Fruit fly (Drosophila melanogaster) whole organism, embryonic: ENCODE measurements around the gene CG7006.

Experiments used
- Atf-2 ChIP-seq: fragments of 200-800 bp; sonication (Bioruptor generic); optimal IDR thresholded peaks from 2 replicates; lab custom pipeline; 2016; ENCODE audit warnings: missing biosample characterization, missing genetic modification characterization
- Bdp1 ChIP-seq: fragments of 200-800 bp; sonication (Bioruptor generic); optimal IDR thresholded peaks from 3 replicates; lab custom pipeline; 2016; ENCODE audit warnings: missing biosample characterization, missing genetic modification characterization
- CG10431 ChIP-seq: fragments of 200-800 bp; sonication (Bioruptor generic); optimal IDR thresholded peaks from 3 replicates; lab custom pipeline; 2018; ENCODE audit warnings: missing biosample characterization, mild to moderate bottlenecking, missing genetic modification characterization
- CG12155 ChIP-seq: fragments of 200-800 bp; sonication (Bioruptor generic); optimal IDR thresholded peaks from 3 replicates; lab custom pipeline; 2016; ENCODE audit warnings: missing biosample characterization, missing genetic modification characterization
- CG12219 ChIP-seq: fragments of 200-800 bp; sonication (Bioruptor generic); optimal IDR thresholded peaks from 3 replicates; lab custom pipeline; 2018; ENCODE audit warnings: missing biosample characterization, mild to moderate bottlenecking, missing genetic modification characterization
- CG13287 ChIP-seq: fragments of 200-800 bp; sonication (Bioruptor generic); IDR thresholded peaks from 2 replicates; pipeline ENCODE4 v1.3.6; 2022; ENCODE audit warnings: missing biosample characterization, missing genetic modification characterization; ENCODE audit not compliant: partially characterized antibody
- CG13775 ChIP-seq: fragments of 200-800 bp; sonication (Bioruptor generic); optimal IDR thresholded peaks from 3 replicates; lab custom pipeline; 2017; ENCODE audit warnings: missing biosample characterization, mild to moderate bottlenecking, missing genetic modification characterization
- CG14050 ChIP-seq: fragments of 200-800 bp; sonication (Bioruptor generic); IDR thresholded peaks from 3 replicates; pipeline ENCODE4 v1.3.6; 2022; ENCODE audit warnings: missing biosample characterization, missing genetic modification characterization
- CG17802 ChIP-seq: fragments of 200-800 bp; sonication (Bioruptor generic); optimal IDR thresholded peaks from 2 replicates; lab custom pipeline; 2018; ENCODE audit warnings: missing biosample characterization, mild to moderate bottlenecking, missing genetic modification characterization, moderate library complexity
- CG17912 ChIP-seq: fragments of 200-800 bp; sonication (Bioruptor generic); optimal IDR thresholded peaks from 2 replicates; lab custom pipeline; 2018; ENCODE audit warnings: missing biosample characterization, mild to moderate bottlenecking, missing genetic modification characterization
- CG1832 ChIP-seq: fragments of 200-800 bp; sonication (Bioruptor generic); optimal IDR thresholded peaks from 2 replicates; lab custom pipeline; 2017; ENCODE audit warnings: missing biosample characterization, mild to moderate bottlenecking, missing genetic modification characterization, inconsistent platforms
- CG18476 ChIP-seq: fragments of 200-800 bp; sonication (Bioruptor generic); optimal IDR thresholded peaks from 2 replicates; lab custom pipeline; 2016; ENCODE audit warnings: missing biosample characterization, mild to moderate bottlenecking, missing genetic modification characterization
- CG2120 ChIP-seq: fragments of 200-800 bp; sonication (Bioruptor generic); optimal IDR thresholded peaks from 3 replicates; lab custom pipeline; 2016; ENCODE audit warnings: missing biosample characterization, missing genetic modification characterization
- CG2678 ChIP-seq: fragments of 200-800 bp; sonication (Bioruptor generic); optimal IDR thresholded peaks from 3 replicates; lab custom pipeline; 2019; ENCODE audit warnings: missing biosample characterization, mild to moderate bottlenecking, missing genetic modification characterization, moderate library complexity
- CG3065 ChIP-seq: fragments of 200-800 bp; sonication (Bioruptor generic); optimal IDR thresholded peaks from 2 replicates; lab custom pipeline; 2016; ENCODE audit warnings: missing biosample characterization, missing genetic modification characterization
- CG3281 ChIP-seq: fragments of 200-800 bp; sonication (Bioruptor generic); optimal IDR thresholded peaks from 3 replicates; lab custom pipeline; 2017; ENCODE audit warnings: missing biosample characterization, mild to moderate bottlenecking, missing genetic modification characterization
- CG34224 ChIP-seq: fragments of 200-800 bp; sonication (Bioruptor generic); IDR thresholded peaks from 3 replicates; pipeline ENCODE4 v1.3.6; 2022; ENCODE audit warnings: missing biosample characterization, missing genetic modification characterization; ENCODE audit not compliant: partially characterized antibody
- CG43689 ChIP-seq: fragments of 200-800 bp; sonication (Bioruptor generic); IDR thresholded peaks from 2 replicates; pipeline ENCODE4 v1.3.6; 2022; ENCODE audit warnings: missing biosample characterization, missing genetic modification characterization
- CG8290 ChIP-seq, 3 experiments: fragments of 200-800 bp; sonication (Bioruptor generic); optimal IDR thresholded peaks; 2 replicates each; lab custom pipeline; 2016 to 2019; ENCODE audit warnings: missing biosample characterization in 3 of 3, missing genetic modification characterization in 3 of 3, mild to moderate bottlenecking in 2 of 3, moderate library complexity in 1 of 3
- CG9609 ChIP-seq: fragments of 200-800 bp; sonication (Bioruptor generic); optimal IDR thresholded peaks from 3 replicates; lab custom pipeline; 2016; ENCODE audit warnings: missing biosample characterization, missing genetic modification characterization
- Camta ChIP-seq: fragments of 200-800 bp; sonication (Bioruptor generic); optimal IDR thresholded peaks from 2 replicates; lab custom pipeline; 2016; ENCODE audit warnings: missing biosample characterization, missing genetic modification characterization
- D19A ChIP-seq: fragments of 200-800 bp; optimal IDR thresholded peaks from 3 replicates; lab custom pipeline; 2019; ENCODE audit warnings: missing biosample characterization, mild to moderate bottlenecking, missing genetic modification characterization, moderate library complexity
- Dbx ChIP-seq: fragments of 200-800 bp; sonication (Bioruptor generic); IDR thresholded peaks from 3 replicates; pipeline ENCODE4 v1.3.6; 2022; ENCODE audit warnings: missing biosample characterization, missing genetic modification characterization
- Doc2 ChIP-seq: fragments of 200-800 bp; sonication (Bioruptor generic); IDR thresholded peaks from 2 replicates; pipeline ENCODE4 v1.3.6; 2022; ENCODE audit warnings: missing biosample characterization, missing genetic modification characterization
- H2.0 ChIP-seq: fragments of 200-800 bp; sonication (Bioruptor generic); IDR thresholded peaks from 2 replicates; pipeline ENCODE4 v1.3.6; 2022; ENCODE audit warnings: missing biosample characterization, missing genetic modification characterization
- Hmx ChIP-seq: fragments of 200-800 bp; sonication (Bioruptor generic); optimal IDR thresholded peaks from 2 replicates; lab custom pipeline; 2016; ENCODE audit warnings: missing biosample characterization, missing genetic modification characterization
- Hr3 ChIP-seq: fragments of 200-800 bp; sonication (Bioruptor generic); optimal IDR thresholded peaks from 3 replicates; lab custom pipeline; 2016; ENCODE audit warnings: missing biosample characterization, missing genetic modification characterization
- Hr51 ChIP-seq, 2 experiments: fragments of 200-800 bp; sonication (Bioruptor generic); optimal IDR thresholded peaks; 2 replicates in 1 of 2; 3 replicates in 1 of 2; lab custom pipeline; 2016 to 2018; ENCODE audit warnings: missing biosample characterization in 2 of 2, missing genetic modification characterization in 2 of 2, mild to moderate bottlenecking in 1 of 2, moderate library complexity in 1 of 2
- Kr ChIP-seq: fragments of 200-800 bp; sonication (Bioruptor generic); optimal IDR thresholded peaks from 2 replicates; lab custom pipeline; 2017; ENCODE audit warnings: missing biosample characterization, mild to moderate bottlenecking, missing genetic modification characterization
- Lpt ChIP-seq: fragments of >200 bp; optimal IDR thresholded peaks from 2 replicates; lab custom pipeline; 2018; ENCODE audit warnings: missing biosample characterization, missing genetic modification characterization
- Oli ChIP-seq: fragments of 200-800 bp; sonication (Bioruptor generic); optimal IDR thresholded peaks from 2 replicates; lab custom pipeline; 2018; ENCODE audit warnings: missing biosample characterization, mild to moderate bottlenecking, missing genetic modification characterization, moderate library complexity
- Rx ChIP-seq: fragments of 200-800 bp; sonication (Bioruptor generic); IDR thresholded peaks from 2 replicates; pipeline ENCODE4 v1.3.6; 2022; ENCODE audit warnings: missing biosample characterization, missing genetic modification characterization
- Stat92E ChIP-seq, 3 experiments: fragments of >200 bp in 2 of 3; fragments of 200-800 bp in 1 of 3; sonication (Bioruptor generic) in 1 of 3; optimal IDR thresholded peaks; 2 replicates each; lab custom pipeline; 2017 to 2019; ENCODE audit warnings: missing biosample characterization in 3 of 3, missing genetic modification characterization in 3 of 3, mild to moderate bottlenecking in 1 of 3, moderate library complexity in 1 of 3
- Usf ChIP-seq: fragments of 200-800 bp; sonication (Bioruptor generic); optimal IDR thresholded peaks from 2 replicates; lab custom pipeline; 2017; ENCODE audit warnings: missing genotype, missing biosample characterization, missing genetic modification characterization
- ara ChIP-seq: fragments of 200-800 bp; sonication (Bioruptor generic); IDR thresholded peaks from 2 replicates; pipeline ENCODE4 v1.3.6; 2022; ENCODE audit warnings: missing biosample characterization, missing genetic modification characterization
- ash1 ChIP-seq: fragments of 200-800 bp; sonication (Bioruptor generic); optimal IDR thresholded peaks from 2 replicates; lab custom pipeline; 2018; ENCODE audit warnings: missing biosample characterization, mild to moderate bottlenecking, missing genetic modification characterization
- cas ChIP-seq: fragments of 200-800 bp; sonication (Bioruptor generic); IDR thresholded peaks from 2 replicates; pipeline ENCODE4 v1.3.6; 2022; ENCODE audit warnings: missing biosample characterization, missing genetic modification characterization
- croc ChIP-seq: fragments of 200-800 bp; sonication (Bioruptor generic); conservative IDR thresholded peaks from 3 replicates; pipeline ENCODE4 v1.3.6; 2022; ENCODE audit warnings: missing biosample characterization, missing genetic modification characterization
- danr ChIP-seq: fragments of 200-800 bp; sonication (Bioruptor generic); IDR thresholded peaks from 2 replicates; pipeline ENCODE4 v1.3.6; 2022; ENCODE audit warnings: missing biosample characterization, missing genetic modification characterization
- eve ChIP-seq, 2 experiments: fragments of >200 bp; optimal IDR thresholded peaks; 2 replicates each; lab custom pipeline; 2017; ENCODE audit warnings: missing biosample characterization in 2 of 2, missing genetic modification characterization in 2 of 2
- ewg ChIP-seq: fragments of 200-800 bp; sonication (Bioruptor generic); optimal IDR thresholded peaks from 3 replicates; lab custom pipeline; 2017; ENCODE audit warnings: mild to moderate bottlenecking, missing biosample characterization, missing genetic modification reagents, missing genetic modification characterization
- fd64A ChIP-seq: fragments of 200-800 bp; sonication (Bioruptor generic); optimal IDR thresholded peaks from 3 replicates; lab custom pipeline; 2018; ENCODE audit warnings: missing biosample characterization, mild to moderate bottlenecking, missing genetic modification characterization
- gcm ChIP-seq: fragments of 200-800 bp; sonication (Bioruptor generic); optimal IDR thresholded peaks from 2 replicates; lab custom pipeline; 2019; ENCODE audit warnings: missing biosample characterization, mild to moderate bottlenecking, missing genetic modification characterization, moderate library complexity
- org-1 ChIP-seq: fragments of 200-800 bp; sonication (Bioruptor generic); optimal IDR thresholded peaks from 2 replicates; lab custom pipeline; 2017; ENCODE audit warnings: missing biosample characterization, missing genetic modification characterization
- otp ChIP-seq: fragments of 200-800 bp; sonication (Bioruptor generic); IDR thresholded peaks from 3 replicates; pipeline ENCODE4, ENCODE4 v1.3.6; 2022; ENCODE audit warnings: missing biosample characterization, missing genetic modification characterization
- pnt ChIP-seq: fragments of 200-800 bp; sonication (Bioruptor generic); optimal IDR thresholded peaks from 3 replicates; lab custom pipeline; 2016; ENCODE audit warnings: missing biosample characterization, missing genetic modification characterization
- trh ChIP-seq: fragments of 200-800 bp; sonication (Bioruptor generic); optimal IDR thresholded peaks from 2 replicates; lab custom pipeline; 2016; ENCODE audit warnings: missing biosample characterization, missing genetic modification characterization
- twi ChIP-seq: fragments of 200-800 bp; optimal IDR thresholded peaks from 2 replicates; lab custom pipeline; 2019; ENCODE audit warnings: missing biosample characterization, mild to moderate bottlenecking, missing genetic modification characterization, moderate library complexity
- z ChIP-seq: fragments of 200-800 bp; sonication (Bioruptor generic); IDR thresholded peaks from 3 replicates; pipeline ENCODE4 v1.3.6; 2022; ENCODE audit warnings: missing biosample characterization, missing genetic modification characterization
- zfh1 ChIP-seq: fragments of 200-800 bp; sonication (Bioruptor generic); IDR thresholded peaks from 3 replicates; pipeline ENCODE4 v1.3.6; 2022; ENCODE audit warnings: missing biosample characterization, missing genetic modification characterization

The CG7006 gene

dm6 chr3R:24893320-24893955, 43.0 kb downstream of the CG7006 start (continued):
- TF ChIP-seq Atf-2: no peak
- TF ChIP-seq trh (GFP tag; lab: Kevin White, UChicago): no peak
- peak; percentile 72 for TF ChIP-seq Hr3 (GFP tag; lab: Kevin White, UChicago)
- TF ChIP-seq CG17912: no peak
- no peak for TF ChIP-seq Kr (GFP tag; lab: Kevin White, UChicago)
- peak; percentile 88 for TF ChIP-seq gcm (GFP tag; lab: Kevin White, UChicago)
- TF ChIP-seq Lpt (GFP tag; lab: Kevin White, UChicago): no peak
- TF ChIP-seq ewg (GFP tag; lab: Kevin White, UChicago): peak; percentile 31
- peak; percentile 29 for TF ChIP-seq Usf (GFP tag; lab: Kevin White, UChicago)
- TF ChIP-seq Hr51 (GFP tag; optimal IDR thresholded peaks at IDR 0.05; lab: Kevin White, UChicago): peak in 1 of 2 experiments; percentile 86
- no peak for TF ChIP-seq fd64A (GFP tag; lab: Kevin White, UChicago)
- TF ChIP-seq Camta: no peak
- no peak for TF ChIP-seq CG1832 (GFP tag; lab: Kevin White, UChicago)
- TF ChIP-seq otp (GFP tag; lab: Robert Waterston, UW): no peak
- peak; percentile 93 for TF ChIP-seq z (GFP tag; lab: Robert Waterston, UW)
- TF ChIP-seq CG10431 (GFP tag; lab: Kevin White, UChicago): peak; percentile 45
- TF ChIP-seq CG12219 (GFP tag; lab: Kevin White, UChicago): peak; percentile 8
- no peak for TF ChIP-seq CG3065
- TF ChIP-seq ash1 (GFP tag; lab: Kevin White, UChicago): no peak
- TF ChIP-seq Oli (tag; lab: Kevin White, UChicago): peak; percentile 78
- no peak for TF ChIP-seq Doc2 (GFP tag; lab: Robert Waterston, UW)
- peak; percentile 68 for TF ChIP-seq CG13775
- TF ChIP-seq CG43689 (GFP tag; lab: Robert Waterston, UW): no peak
- TF ChIP-seq CG17802: no peak
- TF ChIP-seq Stat92E (GFP tag; optimal IDR thresholded peaks at IDR 0.05; lab: Kevin White, UChicago): peak in 1 of 3 experiments; percentile 38
- TF ChIP-seq CG2120 (GFP tag; lab: Kevin White, UChicago): peak; percentile 18
- TF ChIP-seq CG18476: peak; percentile 54
- TF ChIP-seq eve (GFP tag; optimal IDR thresholded peaks at IDR 0.05; lab: Kevin White, UChicago): no peak
- TF ChIP-seq zfh1 (GFP tag; lab: Robert Waterston, UW): peak; percentile 66; the same call in 2 of the 3 replicates
- TF ChIP-seq CG2678 (tag; lab: Kevin White, UChicago): peak; percentile 93
- TF ChIP-seq org-1 (GFP tag; lab: Kevin White, UChicago): peak; percentile 66
- TF ChIP-seq Dbx: 0 out of 3 replicates have a peak, but pooled peaks have one; percentile 53
- no peak for TF ChIP-seq Hmx (GFP tag; lab: Kevin White, UChicago)
- TF ChIP-seq croc (GFP tag; lab: Robert Waterston, UW): peak; percentile 74
- no peak for TF ChIP-seq CG13287 (GFP tag; lab: Robert Waterston, UW)
- peak; percentile 62 for TF ChIP-seq CG8290 (GFP tag; optimal IDR thresholded peaks at IDR 0.05; lab: Kevin White, UChicago)
- TF ChIP-seq CG8290 (tag; optimal IDR thresholded peaks at IDR 0.05; lab: Kevin White, UChicago): no peak
- TF ChIP-seq cas: no peak
- no peak for TF ChIP-seq Rx (GFP tag; lab: Robert Waterston, UW)
- TF ChIP-seq CG34224 (GFP tag; lab: Robert Waterston, UW): no peak
- no peak; the same call in 1 of the 2 replicates for TF ChIP-seq danr
- TF ChIP-seq CG9609 (GFP tag; lab: Kevin White, UChicago): no peak
- TF ChIP-seq CG14050 (GFP tag; lab: Robert Waterston, UW): no peak
- TF ChIP-seq Bdp1 (GFP tag; lab: Kevin White, UChicago): no peak
- TF ChIP-seq pnt (GFP tag; lab: Kevin White, UChicago): peak; percentile 12
- peak; percentile 53 for TF ChIP-seq CG12155 (GFP tag; lab: Kevin White, UChicago)
- TF ChIP-seq ara (GFP tag; lab: Robert Waterston, UW): peak; percentile 65
- TF ChIP-seq D19A (tag; lab: Kevin White, UChicago): peak; percentile 87
- TF ChIP-seq twi (tag; lab: Kevin White, UChicago): no peak
- TF ChIP-seq CG3281 (GFP tag; lab: Kevin White, UChicago): peak; percentile 69
- peak; percentile 24; the same call in 1 of the 2 replicates for TF ChIP-seq H2.0 (GFP tag; lab: Robert Waterston, UW)
